Worm (Caenorhabditis elegans) whole organism, dauer: Measurements from ENCODE around the gene srv-31.
"Not testable (repeated sequence)": the region's sequence is repeated elsewhere in the genome, so short reads cannot be mapped to it uniquely, and the experiment has no call there.

Experiments
- unc-62 ChIP-seq: sonication (generic microtip); optimal IDR thresholded peaks from 2 replicates; lab custom pipeline; 2017; ENCODE audit warnings: missing biosample characterization, missing genetic modification reagents, missing genetic modification characterization

Gene srv-31

ce11 chrIV:6271923-6272322 lies at the start of gene srv-31:
TSS of gene srv-31 (minus strand) at chrIV:6272023.
- TF ChIP-seq unc-62 (GFP tag; lab: Kevin White, UChicago): no peak

- not testable (repeated sequence) for TF ChIP-seq unc-62 (GFP tag; lab: Kevin White, UChicago)
Observed at ce11 chrIV:6317357-6317756, 45.5 kb upstream of the srv-31 start, which contains the start of gene Y73B6BL.12. TSS of gene Y73B6BL.12 (minus strand) at chrIV:6317457.

DNA sequence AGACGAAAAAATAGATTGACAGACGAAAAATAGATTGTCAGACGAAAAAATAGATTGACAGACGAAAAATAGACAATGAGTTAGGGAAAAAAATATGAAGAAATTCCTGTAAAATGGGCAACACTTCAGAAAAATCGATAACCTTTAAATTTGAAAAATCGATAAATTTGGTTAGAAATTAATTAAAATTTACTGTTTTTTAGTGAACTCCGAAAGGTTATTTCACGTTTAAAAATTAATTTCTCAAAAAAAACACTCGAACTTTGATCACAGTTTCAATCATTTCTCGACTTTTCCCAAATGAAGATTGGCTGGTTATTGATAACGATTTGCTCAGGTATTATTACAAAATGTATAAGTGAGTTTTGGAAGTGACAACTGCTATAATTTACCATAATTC lies 35.6 kb upstream of the srv-31 start, which contains the start of gene csp-2:
csp-2 (plus strand) TSS at position 301 of the 400 bp plus-strand sequence.
- TF ChIP-seq unc-62 (GFP tag; lab: Kevin White, UChicago): no peak

DNA sequence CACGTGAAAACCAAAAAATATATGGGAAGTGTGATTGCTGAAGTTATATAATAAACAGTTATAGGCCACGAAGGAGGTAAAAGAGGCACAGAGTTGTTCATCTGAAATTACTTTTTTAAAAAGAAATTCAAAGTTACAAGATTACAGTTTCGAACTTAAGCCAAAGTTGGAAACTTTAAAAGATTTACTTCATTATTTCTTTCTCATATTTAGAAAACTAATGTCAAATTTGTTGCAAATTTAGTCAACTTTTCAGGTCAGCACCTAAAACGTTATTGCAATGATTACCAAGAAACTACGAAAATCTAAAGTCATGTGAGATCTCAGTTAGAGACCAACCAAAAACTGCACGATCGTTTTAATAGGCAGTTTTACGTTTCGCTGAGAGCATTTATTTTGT lies 31.8 kb upstream of the srv-31 start, which contains the start of gene srv-25:
srv-25 (minus strand) TSS at position 101 of the 400 bp plus-strand sequence.
- TF ChIP-seq unc-62 (GFP tag; lab: Kevin White, UChicago): no peak

DNA sequence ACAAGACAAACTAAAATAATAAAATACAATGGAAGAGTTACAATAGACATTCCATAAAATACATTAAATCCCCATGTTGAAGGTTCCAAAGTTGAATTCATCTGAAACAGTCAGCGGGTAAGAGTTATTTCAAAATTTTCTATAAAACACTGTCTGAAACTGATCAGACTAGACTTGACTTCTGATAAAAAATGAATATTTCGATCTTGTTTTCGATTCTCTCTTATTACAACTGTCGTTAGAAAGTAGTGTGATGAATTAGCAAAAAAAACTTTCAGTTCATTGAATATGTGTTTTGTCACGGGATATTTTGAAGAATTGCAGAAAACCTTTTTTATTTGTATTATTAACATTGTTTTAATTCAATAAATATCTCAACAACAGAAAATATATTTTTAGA lies 29.9 kb upstream of the srv-31 start, which contains the start of gene srv-26:
srv-26 (minus strand) TSS at position 101 of the 400 bp plus-strand sequence.
- no peak for TF ChIP-seq unc-62 (GFP tag; lab: Kevin White, UChicago)

- no peak for TF ChIP-seq unc-62 (GFP tag; lab: Kevin White, UChicago)
Observed at ce11 chrIV:6299523-6299922, 27.7 kb upstream of the srv-31 start.

ce11 chrIV:6298253-6298652 lies 26.4 kb upstream of the srv-31 start, which contains the start of gene srv-27:
TSS of gene srv-27 (minus strand) at chrIV:6298353.
- TF ChIP-seq unc-62 (GFP tag; lab: Kevin White, UChicago): no peak

- no peak for TF ChIP-seq unc-62 (GFP tag; lab: Kevin White, UChicago)
Observed at ce11 chrIV:6294081-6294480, 22.3 kb upstream of the srv-31 start, which contains the start of gene hil-2. TSS of gene hil-2 (plus strand) at chrIV:6294240.

DNA sequence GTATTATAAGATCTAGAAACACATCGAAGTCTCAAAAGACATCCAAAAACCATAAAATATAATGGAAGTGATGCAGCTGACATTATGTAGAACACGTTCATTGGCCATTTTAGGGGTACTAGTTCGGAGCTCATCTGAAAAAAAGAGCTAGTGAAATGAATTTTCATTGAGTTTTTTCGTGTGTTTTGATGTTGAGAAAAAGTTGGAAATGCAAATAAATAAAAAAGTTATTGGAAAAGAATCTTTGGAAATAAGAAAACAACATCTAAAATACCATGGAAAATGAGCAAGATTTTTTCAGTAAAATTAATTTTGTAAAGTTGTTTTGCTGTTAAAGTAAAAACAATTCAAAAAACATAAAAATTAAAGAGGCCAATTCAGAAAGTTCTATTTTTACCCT lies 18.9 kb upstream of the srv-31 start, which contains the start of gene srv-24:
srv-24 (minus strand) TSS at position 101 of the 400 bp plus-strand sequence.
- TF ChIP-seq unc-62 (GFP tag; lab: Kevin White, UChicago): no peak

DNA sequence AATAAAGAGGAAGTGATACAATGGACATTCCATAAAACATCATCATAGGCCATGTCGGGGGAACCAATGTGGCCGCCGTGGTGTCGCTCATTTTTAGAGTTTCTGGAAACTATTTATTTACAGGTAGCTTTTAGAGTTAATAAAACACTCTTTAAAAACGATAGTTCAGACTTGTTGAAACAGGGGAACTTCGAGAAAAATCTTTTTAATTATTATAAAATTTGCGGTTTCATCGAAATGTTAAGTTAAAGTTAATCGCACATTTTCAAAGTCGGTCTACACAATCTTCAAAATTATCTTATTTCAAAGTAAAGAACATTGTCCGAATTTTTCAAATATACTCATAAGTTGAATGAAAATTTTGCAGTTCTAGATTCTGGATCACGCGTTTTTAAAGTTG lies 12.5 kb upstream of the srv-31 start, which contains the start of gene ops-1:
ops-1 (minus strand) TSS at position 101 of the 400 bp plus-strand sequence.
- TF ChIP-seq unc-62 (GFP tag; lab: Kevin White, UChicago): no peak

ce11 chrIV:6282143-6282542 lies 10.3 kb upstream of the srv-31 start, which contains the start of gene srv-32:
TSS of gene srv-32 (minus strand) at chrIV:6282243.
- TF ChIP-seq unc-62 (GFP tag; lab: Kevin White, UChicago): no peak

DNA sequence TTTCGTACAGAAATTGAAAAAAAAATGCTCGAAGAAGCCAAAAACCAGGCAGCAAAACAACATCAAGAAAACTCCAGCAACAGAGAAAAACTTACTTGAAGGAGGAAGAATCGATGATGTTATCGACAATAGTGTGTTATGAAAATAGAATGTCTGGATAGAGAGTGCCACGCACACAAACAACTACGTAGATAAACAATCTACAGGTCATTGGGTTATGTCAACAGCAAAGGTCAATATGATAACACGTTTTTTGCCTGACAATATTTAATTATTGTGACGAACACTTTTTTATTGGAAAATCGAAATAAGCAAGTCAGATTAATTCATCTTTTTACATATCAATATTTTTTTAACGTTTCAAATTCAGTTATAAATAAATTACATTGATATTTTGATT lies 7.6 kb upstream of the srv-31 start, which contains the start of gene sams-5:
sams-5 (minus strand) TSS at position 131 of the 400 bp plus-strand sequence.
- no peak for TF ChIP-seq unc-62 (GFP tag; lab: Kevin White, UChicago)

DNA sequence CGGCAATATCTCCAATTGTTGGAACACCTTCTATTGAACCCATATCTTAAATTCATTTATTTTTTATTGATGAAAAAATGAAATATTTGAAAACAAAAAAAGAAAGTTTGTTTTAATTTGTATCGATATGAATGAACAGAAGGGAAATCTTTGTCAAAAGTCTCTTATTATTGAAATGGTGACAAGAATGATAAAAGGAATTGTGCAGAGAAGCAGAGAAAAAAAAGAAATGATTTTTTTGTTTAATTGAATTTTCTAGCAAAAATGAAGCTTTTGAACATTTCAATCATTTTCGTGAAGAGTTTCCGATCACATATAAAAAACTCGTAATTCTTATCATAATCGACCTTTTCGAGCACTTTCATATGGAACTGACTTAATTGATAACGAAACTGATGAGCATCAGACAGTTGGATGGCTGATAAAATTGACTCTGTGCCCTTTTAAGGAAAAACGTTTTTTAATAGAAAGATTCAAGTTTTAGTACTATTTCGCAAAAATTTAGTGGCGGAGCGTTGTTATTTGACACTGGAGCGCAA lies 3.9 kb upstream of the srv-31 start, which contains the start of the genes aat-4 and T13A10.1:
aat-4 (minus strand) TSS at position 51 of the 539 bp plus-strand sequence.
T13A10.1 (plus strand) TSS at position 411 of the 539 bp plus-strand sequence.
- no peak for TF ChIP-seq unc-62 (GFP tag; lab: Kevin White, UChicago)

ce11 chrIV:6269346-6269745 lies 2.5 kb downstream of the srv-31 start, which contains the start of gene srv-30:
TSS of gene srv-30 (minus strand) at chrIV:6269446.
- no peak for TF ChIP-seq unc-62 (GFP tag; lab: Kevin White, UChicago)

- TF ChIP-seq unc-62 (GFP tag; lab: Kevin White, UChicago): no peak
Observed at ce11 chrIV:6266499-6266898, 5.3 kb downstream of the srv-31 start, which contains the start of gene srv-29. TSS of gene srv-29 (minus strand) at chrIV:6266599.

- TF ChIP-seq unc-62 (GFP tag; lab: Kevin White, UChicago): no peak
Observed at ce11 chrIV:6263244-6263643, 8.6 kb downstream of the srv-31 start, which contains the start of gene srv-28. TSS of gene srv-28 (minus strand) at chrIV:6263344.
